Fruit fly (Drosophila melanogaster): ENCODE measurements around the gene CG14891.

CG14891 gene

dm6 chr3R:16558623-16559155 lies 12.6 kb upstream of the CG14891 start (continued):
- TF ChIP-seq lmd (GFP tag; IDR thresholded peaks at IDR 0.05): peak; percentile 38; the same call in 1 of the 2 replicates
- TF ChIP-seq Hand (GFP tag; optimal IDR thresholded peaks at IDR 0.05): no peak
- TF ChIP-seq Bgb (GFP tag; IDR thresholded peaks at IDR 0.05; ENCODE audit: partially characterized antibody): no peak; the same call in 1 of the 2 replicates
- no peak for TF ChIP-seq stc (GFP tag; IDR thresholded peaks at IDR 0.05)
- TF ChIP-seq Chrac-16 (GFP tag; optimal IDR thresholded peaks at IDR 0.05): no peak
- no peak for TF ChIP-seq CG10654 (GFP tag; optimal IDR thresholded peaks at IDR 0.05)
- TF ChIP-seq CG3847 (GFP tag; IDR thresholded peaks at IDR 0.05): peak; percentile 44
- TF ChIP-seq insv (GFP tag; optimal IDR thresholded peaks at IDR 0.05): no peak
- no peak for TF ChIP-seq CrebB (tag; optimal IDR thresholded peaks at IDR 0.05)
- TF ChIP-seq CG33213 (GFP tag; optimal IDR thresholded peaks at IDR 0.05): no peak
- TF ChIP-seq bab2 (GFP tag; optimal IDR thresholded peaks at IDR 0.05): no peak
- no peak for TF ChIP-seq nerfin-2 (GFP tag; IDR thresholded peaks at IDR 0.05; ENCODE audit: partially characterized antibody)
- no peak for TF ChIP-seq stwl (tag; optimal IDR thresholded peaks at IDR 0.05)
- TF ChIP-seq Hsf (GFP tag; optimal IDR thresholded peaks at IDR 0.05): no peak
- TF ChIP-seq CG9797 (GFP tag; optimal IDR thresholded peaks at IDR 0.05): no peak
- TF ChIP-seq CG8478 (optimal IDR thresholded peaks at IDR 0.05): no peak
- TF ChIP-seq CG4820 (GFP tag; optimal IDR thresholded peaks at IDR 0.05): no peak
- no peak for TF ChIP-seq aop (GFP tag; IDR thresholded peaks at IDR 0.05)
- TF ChIP-seq exex (tag; optimal IDR thresholded peaks at IDR 0.05): no peak
- TF ChIP-seq H15 (GFP tag; IDR thresholded peaks at IDR 0.05): no peak
- TF ChIP-seq CG17612 (GFP tag; IDR thresholded peaks at IDR 0.05): no peak
- no peak for TF ChIP-seq CG11398 (GFP tag; optimal IDR thresholded peaks at IDR 0.05)
- no peak for TF ChIP-seq CG13296 (GFP tag; optimal IDR thresholded peaks at IDR 0.05)
- TF ChIP-seq CG1647 (GFP tag; optimal IDR thresholded peaks at IDR 0.05): no peak
- peak; percentile 4 for TF ChIP-seq cwo (GFP tag; optimal IDR thresholded peaks at IDR 0.05)
- peak; percentile 27 for TF ChIP-seq CG15269 (tag; optimal IDR thresholded peaks at IDR 0.05)
- TF ChIP-seq Nf-YA (GFP tag; IDR thresholded peaks at IDR 0.05): no peak
- no peak for TF ChIP-seq corto (GFP tag; optimal IDR thresholded peaks at IDR 0.05)
- TF ChIP-seq ac (GFP tag; optimal IDR thresholded peaks at IDR 0.05): no peak
- no peak for TF ChIP-seq Dp (GFP tag; optimal IDR thresholded peaks at IDR 0.05)
- no peak for TF ChIP-seq CG18262 (tag; optimal IDR thresholded peaks at IDR 0.05)
- TF ChIP-seq tin (GFP tag; optimal IDR thresholded peaks at IDR 0.05): no peak
- TF ChIP-seq CG11085 (GFP tag; IDR thresholded peaks at IDR 0.05): no peak
- TF ChIP-seq CG9932 (GFP tag; IDR thresholded peaks at IDR 0.05): peak; percentile 41; the same call in 1 of the 2 replicates
- peak; percentile 87 for TF ChIP-seq D19A (tag; optimal IDR thresholded peaks at IDR 0.05)
- TF ChIP-seq zen (tag; optimal IDR thresholded peaks at IDR 0.05): no peak
- no peak for TF ChIP-seq ap (GFP tag; IDR thresholded peaks at IDR 0.05)
- no peak for TF ChIP-seq Myb (GFP tag; optimal IDR thresholded peaks at IDR 0.05)
- TF ChIP-seq twi (tag; optimal IDR thresholded peaks at IDR 0.05): no peak
- TF ChIP-seq ash1 (GFP tag; optimal IDR thresholded peaks at IDR 0.05): no peak
- TF ChIP-seq Opbp (GFP tag; IDR thresholded peaks at IDR 0.05; ENCODE audit: partially characterized antibody): no peak
- TF ChIP-seq CTCF (GFP tag; optimal IDR thresholded peaks at IDR 0.05): no peak
- peak; percentile 6 for TF ChIP-seq grau (tag; optimal IDR thresholded peaks at IDR 0.05)
- no peak for TF ChIP-seq ems (GFP tag; optimal IDR thresholded peaks at IDR 0.05)
- no peak for TF ChIP-seq gcm (GFP tag; optimal IDR thresholded peaks at IDR 0.05)
- TF ChIP-seq chm (GFP tag; IDR thresholded peaks at IDR 0.05): peak; percentile 47
- TF ChIP-seq fu2 (GFP tag; optimal IDR thresholded peaks at IDR 0.05): no peak
- TF ChIP-seq Dip2 (GFP tag; IDR thresholded peaks at IDR 0.05): no peak
- TF ChIP-seq salm (tag; optimal IDR thresholded peaks at IDR 0.05): no peak
- TF ChIP-seq HLHmδ (GFP tag; optimal IDR thresholded peaks at IDR 0.05): no peak
- TF ChIP-seq CG7928 (GFP tag; optimal IDR thresholded peaks at IDR 0.05): no peak
- no peak for TF ChIP-seq Scr (GFP tag; IDR thresholded peaks at IDR 0.05; ENCODE audit: partially characterized antibody)

All from whole organism, embryonic.